Worm (Caenorhabditis elegans) whole organism, L4/young adult: ENCODE data around the gene F10D2.10.

Source experiments
- W03F9.2 ChIP-seq: fragments of 150-350 bp; optimal IDR thresholded peaks from 2 replicates; lab custom pipeline; 2014; ENCODE audit warnings: missing biosample characterization, missing genetic modification characterization
- dao-5 ChIP-seq: sonication (generic microtip); optimal IDR thresholded peaks from 2 replicates; lab custom pipeline; 2016; ENCODE audit warnings: missing genotype, missing genetic modification characterization, moderate library complexity, missing compliant biosample characterization
- him-1 ChIP-seq: sonication (generic microtip); optimal IDR thresholded peaks from 2 replicates; lab custom pipeline; 2016; ENCODE audit warnings: missing genotype, missing genetic modification reagents, missing genetic modification characterization, missing compliant biosample characterization

F10D2.10 gene

DNA sequence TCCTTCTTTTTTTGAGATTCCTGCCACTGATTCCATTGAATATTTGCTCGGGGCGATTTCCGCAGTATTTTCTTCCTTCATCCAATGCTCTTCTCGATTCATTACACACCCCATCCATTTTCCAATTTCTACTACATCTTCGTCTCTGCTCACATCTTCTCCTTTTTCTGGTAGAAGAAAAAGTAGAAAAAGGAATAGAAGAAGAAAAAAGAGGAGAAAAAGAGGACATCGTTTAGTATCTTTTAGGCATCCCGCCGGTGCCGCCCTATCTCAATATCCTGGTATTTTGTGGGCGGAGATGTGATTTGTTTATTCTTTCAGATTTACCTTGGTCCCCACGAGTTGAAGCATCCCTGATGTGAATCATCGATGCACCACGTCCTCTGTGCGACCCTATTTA, 19.2 kb upstream of the F10D2.10 start, which contains the start of gene lgc-39:
lgc-39 (plus strand) TSS at position 301 of the 400 bp plus-strand sequence.
- TF ChIP-seq W03F9.2 (tag; lab: Kevin White, UChicago) (no peak), him-1 (no peak), dao-5 (tag; lab: Kevin White, UChicago) (no peak)

DNA sequence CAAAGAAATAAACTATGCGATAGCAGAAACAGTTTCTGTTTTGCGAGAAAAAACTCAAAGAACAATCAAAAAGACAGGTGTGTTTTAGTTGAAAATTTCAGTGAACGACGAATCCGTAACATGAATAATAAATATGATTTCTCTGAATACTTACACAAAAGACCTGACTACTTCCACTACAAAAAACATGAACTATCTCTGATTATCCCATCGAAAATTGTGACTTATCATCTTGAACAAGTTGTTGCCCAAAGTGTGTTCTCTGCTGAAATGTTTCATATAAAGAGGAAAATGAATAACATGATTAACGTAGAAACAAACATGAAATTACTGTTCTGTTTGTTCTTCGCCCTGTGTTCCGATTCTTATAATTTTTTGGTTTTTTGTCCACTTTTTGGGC, 10.7 kb upstream of the F10D2.10 start, which contains the start of gene ugt-36:
ugt-36 (plus strand) TSS at position 301 of the 400 bp plus-strand sequence.
- TF ChIP-seq dao-5 (tag; lab: Kevin White, UChicago) (no peak), W03F9.2 (tag; lab: Kevin White, UChicago) (no peak), him-1 (no peak)

DNA sequence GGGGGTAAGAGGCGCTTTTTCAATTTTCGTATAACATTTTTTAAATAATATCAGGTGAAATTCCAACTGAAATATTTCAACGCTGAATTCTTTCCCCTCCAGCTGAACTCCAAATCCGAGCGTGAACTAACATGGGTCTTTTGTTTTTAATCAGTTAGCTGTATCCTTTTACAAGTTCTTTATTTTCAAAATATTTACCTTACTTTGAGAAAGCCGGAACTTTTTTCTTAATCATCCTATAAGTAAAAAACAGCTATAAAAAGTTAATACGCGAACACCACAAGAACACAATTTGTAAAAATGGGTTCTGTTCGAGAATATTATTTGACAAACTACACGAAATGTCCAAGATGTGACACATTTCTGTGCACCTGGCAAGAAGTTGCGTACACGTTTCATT, 8.2 kb upstream of the F10D2.10 start, which contains the start of gene srh-83:
srh-83 (plus strand) TSS at position 301 of the 400 bp plus-strand sequence.
- no peak for TF ChIP-seq W03F9.2 (tag; lab: Kevin White, UChicago)
- no peak for TF ChIP-seq dao-5 (tag; lab: Kevin White, UChicago)
- no peak for TF ChIP-seq him-1

DNA sequence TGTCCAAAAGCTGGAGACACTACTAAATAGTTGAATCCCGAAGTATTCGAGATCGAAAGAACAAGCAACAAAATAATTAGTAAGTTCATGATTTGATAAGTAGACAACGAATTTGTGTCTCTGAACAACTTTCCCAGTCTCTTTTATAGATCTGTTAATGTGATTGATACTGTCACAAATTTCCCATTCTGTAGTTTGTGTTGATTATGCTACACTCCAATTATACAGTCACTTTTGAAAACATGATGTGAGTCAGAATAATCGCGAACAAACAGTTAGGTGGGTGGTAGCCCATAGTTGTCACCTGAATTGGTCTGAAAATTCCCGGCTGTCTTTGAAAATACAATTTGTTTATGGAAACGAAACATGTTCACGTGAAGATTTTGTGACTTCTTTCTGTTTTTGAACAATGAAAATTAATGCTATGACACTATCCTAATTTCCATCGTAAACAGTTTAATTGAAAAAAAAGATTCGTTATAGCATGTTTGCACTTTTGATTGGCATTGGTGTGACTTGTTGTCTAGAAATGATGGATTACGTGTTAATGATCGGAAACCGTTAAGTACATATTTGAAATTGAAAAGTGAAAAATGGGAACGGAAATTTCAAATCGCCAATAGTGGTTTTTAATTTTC, 7.6 kb upstream of the F10D2.10 start, which contains the start of gene ugt-41:
ugt-41 (minus strand) TSS at position 119 of the 638 bp plus-strand sequence.
- TF ChIP-seq W03F9.2 (tag; lab: Kevin White, UChicago) (no peak), him-1 (no peak), dao-5 (tag; lab: Kevin White, UChicago) (no peak)

DNA sequence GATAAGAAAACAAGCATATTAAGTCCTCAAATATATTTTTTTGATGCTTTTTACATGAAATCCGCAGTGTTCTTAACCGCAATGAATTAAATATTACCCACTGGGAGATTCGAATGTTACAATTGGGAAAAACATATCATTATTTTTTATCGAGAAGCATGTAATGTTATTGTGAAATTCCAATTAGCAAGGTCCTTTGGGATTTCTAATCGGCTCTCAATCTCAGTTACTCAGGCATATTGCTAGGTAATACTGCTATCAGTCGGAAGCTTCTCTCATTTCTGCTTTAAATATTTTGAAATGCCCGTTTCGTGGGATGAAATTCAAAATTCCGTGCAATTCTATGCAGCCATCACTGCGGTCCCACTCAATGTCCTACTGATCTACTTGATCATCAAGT, 3.4 kb upstream of the F10D2.10 start, which contains the start of gene str-204:
str-204 (plus strand) TSS at position 301 of the 400 bp plus-strand sequence.
- no peak for TF ChIP-seq dao-5 (tag; lab: Kevin White, UChicago)
- no peak for TF ChIP-seq W03F9.2 (tag; lab: Kevin White, UChicago)
- no peak for TF ChIP-seq him-1

DNA sequence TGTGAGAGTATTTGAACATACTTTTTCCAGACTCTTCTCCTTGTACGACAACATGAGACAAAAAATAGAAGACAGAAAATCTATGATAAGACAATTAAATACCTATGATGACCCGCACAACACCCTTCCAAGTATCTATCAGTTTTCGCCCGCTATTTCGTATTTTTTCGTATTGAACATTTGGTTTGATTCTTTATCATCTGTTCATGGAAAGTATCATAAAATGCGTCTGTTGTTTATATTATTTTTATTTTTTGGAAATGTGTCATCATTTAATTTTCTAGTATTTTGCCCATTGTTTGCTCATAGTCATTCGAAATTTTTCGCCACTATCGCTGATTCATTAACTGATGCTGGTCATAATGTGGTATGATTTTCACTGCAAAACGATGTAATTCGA, 1.1 kb upstream of the F10D2.10 start, which contains the start of gene ugt-39:
ugt-39 (plus strand) TSS at position 54 of the 400 bp plus-strand sequence.
- no peak for TF ChIP-seq dao-5 (tag; lab: Kevin White, UChicago)
- no peak for TF ChIP-seq him-1
- TF ChIP-seq W03F9.2 (tag; lab: Kevin White, UChicago), result no peak

DNA sequence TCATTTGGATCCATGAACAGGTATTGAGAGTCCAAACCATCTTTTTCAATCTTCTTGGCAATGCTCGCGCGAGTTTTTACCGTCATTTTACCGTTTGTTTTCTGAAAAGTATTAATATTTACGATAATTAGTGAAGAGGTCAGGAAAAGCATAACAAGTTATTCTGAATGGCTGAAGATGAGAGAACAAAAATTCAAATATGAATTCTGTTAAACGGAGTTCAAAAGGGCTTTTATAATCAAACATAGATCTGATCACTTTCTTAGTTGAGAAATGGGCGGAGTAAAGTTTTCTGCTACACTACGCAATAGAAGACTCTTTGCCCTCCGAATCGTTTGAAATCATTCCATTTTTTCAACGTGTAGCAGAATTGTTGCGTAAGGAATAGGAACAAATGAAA, 2.9 kb downstream of the F10D2.10 start, which contains the start of gene fat-7:
fat-7 (minus strand) TSS at position 101 of the 400 bp plus-strand sequence.
- TF ChIP-seq him-1 (no peak), dao-5 (tag; lab: Kevin White, UChicago) (no peak), W03F9.2 (tag; lab: Kevin White, UChicago) (no peak)

DNA sequence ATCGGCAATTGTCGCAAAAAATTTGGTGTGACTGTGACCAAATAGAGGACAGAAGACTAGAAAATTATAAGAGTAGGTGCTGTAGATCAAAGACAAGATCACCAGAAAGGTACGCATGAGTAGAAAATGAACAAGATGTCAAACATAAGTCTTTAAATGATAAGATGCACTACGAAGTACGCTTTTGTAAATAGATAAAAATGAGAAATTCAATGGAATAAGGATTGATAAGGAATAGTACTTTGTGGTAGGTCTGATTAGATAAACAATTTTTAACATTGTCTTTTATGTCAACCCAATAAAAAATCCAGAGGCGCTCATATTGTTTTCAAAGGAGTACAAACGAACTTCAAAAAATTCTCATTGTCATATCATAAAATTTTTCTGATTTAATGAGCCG, 5.4 kb downstream of the F10D2.10 start, which contains the start of gene F10D2.8:
F10D2.8 (minus strand) TSS at position 145 of the 400 bp plus-strand sequence.
- no peak for TF ChIP-seq him-1
- no peak for TF ChIP-seq dao-5 (tag; lab: Kevin White, UChicago)
- TF ChIP-seq W03F9.2 (tag; lab: Kevin White, UChicago), result no peak

DNA sequence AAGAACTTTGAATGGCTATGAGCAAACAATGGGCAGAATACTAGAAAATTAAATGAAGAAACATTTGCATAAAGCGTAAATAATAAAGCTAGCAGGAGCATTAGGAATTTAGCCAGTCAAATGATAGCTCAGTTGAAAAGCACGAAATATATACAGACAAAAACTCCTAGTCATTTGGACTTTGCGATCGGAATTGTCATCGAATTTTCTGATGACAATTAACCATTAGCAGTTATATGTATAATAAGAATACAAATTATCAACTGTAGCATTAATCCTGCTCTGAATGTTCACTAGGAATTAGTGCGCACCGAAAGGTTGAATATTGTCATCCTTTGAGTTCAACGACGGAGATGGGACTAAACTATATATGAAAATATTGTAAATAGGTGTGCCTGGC, 8.6 kb downstream of the F10D2.10 start, which contains the start of gene ugt-38:
ugt-38 (minus strand) TSS at position 101 of the 400 bp plus-strand sequence.
- no peak for TF ChIP-seq dao-5 (tag; lab: Kevin White, UChicago)
- TF ChIP-seq him-1, result no peak
- TF ChIP-seq W03F9.2 (tag; lab: Kevin White, UChicago), result no peak

DNA sequence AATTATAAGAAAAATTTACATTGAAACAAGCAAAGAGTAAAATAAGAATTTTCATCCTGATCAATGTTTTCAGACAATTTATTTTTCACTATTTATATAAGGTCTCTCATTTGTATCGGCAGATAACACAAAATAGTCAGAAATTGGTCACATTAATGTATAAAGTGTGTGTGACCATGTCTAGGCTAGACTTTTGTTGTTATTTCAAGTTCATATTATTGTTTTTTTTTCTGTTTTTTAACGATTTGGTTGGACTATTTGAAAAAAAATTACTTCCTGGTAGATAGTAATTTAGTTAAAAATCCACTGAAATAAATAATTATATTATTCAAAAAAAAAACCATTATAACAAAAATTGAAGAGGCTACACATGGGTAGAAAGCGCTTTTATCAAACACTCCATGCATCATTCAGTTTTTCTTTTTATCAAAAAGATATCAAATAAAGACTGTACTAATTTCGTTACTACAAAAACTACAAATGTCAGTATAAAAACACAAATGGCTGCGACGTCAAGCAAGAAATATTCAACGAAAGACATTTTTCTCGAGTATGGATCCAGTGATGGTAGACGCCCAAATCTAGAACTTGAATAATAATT, 10.6 kb downstream of the F10D2.10 start, which contains the start of gene ugt-37:
ugt-37 (minus strand) TSS at position 69 of the 601 bp plus-strand sequence.
- TF ChIP-seq him-1 (no peak), dao-5 (tag; lab: Kevin White, UChicago) (no peak), W03F9.2 (tag; lab: Kevin White, UChicago) (no peak)

DNA sequence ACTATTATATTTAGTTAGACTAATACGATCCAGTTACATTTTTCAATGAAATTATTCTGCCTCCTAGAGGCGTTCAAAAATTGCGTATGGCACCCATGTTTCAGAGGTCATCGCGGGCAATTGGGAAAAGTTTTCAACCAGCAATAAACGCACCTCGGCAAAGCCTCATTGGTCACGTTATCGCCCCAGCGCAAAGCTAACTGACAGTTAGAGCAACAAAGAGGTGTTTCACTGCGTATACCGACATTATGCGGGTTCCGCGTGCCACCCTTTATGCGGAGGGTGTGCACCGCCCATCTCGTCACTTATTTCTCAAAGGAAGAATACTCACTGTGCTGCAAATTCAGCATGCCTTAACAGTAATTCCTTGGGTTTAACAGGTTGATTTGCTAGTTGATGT, 13.3 kb downstream of the F10D2.10 start:
- TF ChIP-seq dao-5 (tag; lab: Kevin White, UChicago) (no peak), W03F9.2 (tag; lab: Kevin White, UChicago) (no peak), him-1 (no peak)

DNA sequence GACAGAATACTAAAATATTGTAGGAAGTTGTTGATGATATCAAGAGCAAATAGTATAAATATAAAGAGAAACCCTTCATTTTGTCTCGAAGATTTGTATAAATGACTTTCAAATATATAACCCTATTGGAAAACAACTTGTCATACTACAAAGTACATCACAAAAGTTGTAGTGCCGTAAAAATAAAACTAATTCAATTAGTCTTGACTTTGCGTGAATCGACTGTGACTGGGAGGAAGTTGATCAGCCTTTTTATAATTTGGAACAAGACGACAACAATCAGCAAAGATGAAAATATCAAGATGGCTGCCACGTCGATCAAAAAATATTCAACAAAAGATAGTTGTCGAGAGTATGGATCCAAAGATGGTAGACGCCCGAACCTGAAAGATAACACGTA, 14.1 kb downstream of the F10D2.10 start, which contains the start of gene ugt-40:
ugt-40 (minus strand) TSS at position 101 of the 400 bp plus-strand sequence.
- no peak for TF ChIP-seq dao-5 (tag; lab: Kevin White, UChicago)
- TF ChIP-seq him-1, result no peak
- no peak for TF ChIP-seq W03F9.2 (tag; lab: Kevin White, UChicago)

DNA sequence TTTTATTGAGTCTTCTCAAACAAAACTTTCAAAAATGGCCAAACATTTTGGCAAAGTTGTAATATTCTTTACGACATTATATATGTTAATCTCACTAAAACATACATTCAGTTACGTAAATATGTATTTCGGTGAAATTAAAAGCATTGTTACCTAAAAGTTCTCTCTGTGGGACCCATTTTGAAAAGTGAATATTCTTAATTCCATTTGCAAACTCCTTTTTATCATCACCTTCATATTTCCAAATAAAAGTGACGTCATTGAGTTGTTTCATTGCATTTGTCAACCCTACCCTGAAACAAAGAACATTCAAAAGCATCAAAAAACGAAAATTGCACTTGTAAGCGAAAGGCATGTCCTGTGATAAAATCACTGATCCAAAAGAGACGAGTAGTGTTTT, 15.6 kb downstream of the F10D2.10 start:
- no peak for TF ChIP-seq dao-5 (tag; lab: Kevin White, UChicago)

DNA sequence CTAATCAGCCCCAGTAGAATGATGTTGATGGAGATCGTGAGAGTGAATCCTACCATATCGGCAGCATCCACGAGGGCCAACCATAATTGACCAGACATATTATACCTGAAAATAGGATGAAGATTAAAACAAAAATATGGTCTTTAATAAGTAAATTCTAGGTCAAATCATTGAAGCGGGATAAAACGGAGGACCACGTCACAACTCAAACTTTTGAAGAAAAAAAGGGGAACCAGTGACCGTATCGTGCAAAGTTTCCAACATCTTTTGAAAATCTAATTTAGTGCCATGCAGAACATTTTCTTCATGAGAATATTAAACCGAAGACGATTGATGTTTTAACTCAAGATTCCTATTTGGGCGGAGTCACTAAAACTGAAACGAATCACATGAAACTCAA, 17.7 kb downstream of the F10D2.10 start, which contains the start of gene str-112:
str-112 (minus strand) TSS at position 101 of the 400 bp plus-strand sequence.
- TF ChIP-seq him-1 (no peak), W03F9.2 (tag; lab: Kevin White, UChicago) (no peak), dao-5 (tag; lab: Kevin White, UChicago) (no peak)
